Fruit fly (Drosophila melanogaster) whole organism, prepupa: Measurements from ENCODE around the gene RpL37-1.

ENCODE experiments used
- CG10631 ChIP-seq: fragments of 200-800 bp; sonication (Bioruptor generic); optimal IDR thresholded peaks from 2 replicates; lab custom pipeline; 2016; ENCODE audit warnings: missing biosample characterization, missing genetic modification characterization
- CG10669 ChIP-seq: fragments of 200-800 bp; sonication (Bioruptor generic); optimal IDR thresholded peaks from 3 replicates; lab custom pipeline; 2018; ENCODE audit warnings: missing biosample characterization, mild to moderate bottlenecking, missing genetic modification characterization, moderate library complexity
- CG11294 ChIP-seq: fragments of 200-800 bp; sonication (Bioruptor generic); IDR thresholded peaks from 2 replicates; pipeline ENCODE4 v1.3.6; 2022; ENCODE audit warnings: missing biosample characterization, missing genetic modification characterization
- CG11762 ChIP-seq: fragments of 200-800 bp; sonication (Bioruptor generic); optimal IDR thresholded peaks from 3 replicates; lab custom pipeline; 2016; ENCODE audit warnings: missing biosample characterization, missing genetic modification characterization; ENCODE audit not compliant: insufficient read depth
- CG11902 ChIP-seq: fragments of 200-800 bp; sonication (Bioruptor generic); optimal IDR thresholded peaks from 3 replicates; lab custom pipeline; 2016; ENCODE audit warnings: missing biosample characterization, missing genetic modification characterization
- CG1621 ChIP-seq: fragments of 200-800 bp; sonication (Bioruptor generic); optimal IDR thresholded peaks from 3 replicates; lab custom pipeline; 2018; ENCODE audit warnings: missing biosample characterization, mild to moderate bottlenecking, missing genetic modification characterization
- CG3032 ChIP-seq: fragments of 200-800 bp; optimal IDR thresholded peaks from 2 replicates; lab custom pipeline; 2019; ENCODE audit warnings: missing biosample characterization, mild to moderate bottlenecking, missing genetic modification characterization, moderate library complexity
- CG31627 ChIP-seq: fragments of 200-800 bp; sonication (Bioruptor generic); optimal IDR thresholded peaks from 3 replicates; lab custom pipeline; 2016; ENCODE audit warnings: missing biosample characterization, missing genetic modification characterization
- CG32006 ChIP-seq: fragments of 200-800 bp; sonication (Bioruptor generic); optimal IDR thresholded peaks from 3 replicates; lab custom pipeline; 2017; ENCODE audit warnings: missing biosample characterization, mild to moderate bottlenecking, missing genetic modification characterization
- CG34406 ChIP-seq: fragments of 200-800 bp; sonication (Bioruptor generic); optimal IDR thresholded peaks from 3 replicates; lab custom pipeline; 2016; ENCODE audit warnings: missing biosample characterization, missing genetic modification characterization
- CG3919 ChIP-seq: fragments of 200-800 bp; sonication (Bioruptor generic); optimal IDR thresholded peaks from 3 replicates; lab custom pipeline; 2016; ENCODE audit warnings: missing biosample characterization, missing genetic modification characterization
- CG4318 ChIP-seq: fragments of 200-800 bp; sonication (Bioruptor generic); optimal IDR thresholded peaks from 3 replicates; lab custom pipeline; 2017; ENCODE audit warnings: missing biosample characterization, mild to moderate bottlenecking, missing genetic modification characterization
- CG6163 ChIP-seq: fragments of 200-800 bp; sonication (Bioruptor generic); IDR thresholded peaks from 3 replicates; pipeline ENCODE4 v1.3.6; 2022; ENCODE audit warnings: missing biosample characterization, missing genetic modification characterization
- CG6276 ChIP-seq: fragments of 200-800 bp; sonication (Bioruptor generic); optimal IDR thresholded peaks from 2 replicates; lab custom pipeline; 2017; ENCODE audit warnings: missing biosample characterization, mild to moderate bottlenecking, missing genetic modification characterization
- CG6792 ChIP-seq: fragments of 200-800 bp; sonication (Bioruptor generic); optimal IDR thresholded peaks from 3 replicates; lab custom pipeline; 2016; ENCODE audit warnings: missing biosample characterization, missing genetic modification characterization
- CG6808 ChIP-seq: fragments of 200-800 bp; sonication (Bioruptor generic); optimal IDR thresholded peaks from 3 replicates; lab custom pipeline; 2017; ENCODE audit warnings: missing biosample characterization, missing genetic modification characterization, mild to moderate bottlenecking, moderate library complexity, missing genetic modification reagents
- CG6854 ChIP-seq: fragments of 200-800 bp; sonication (Bioruptor generic); optimal IDR thresholded peaks from 2 replicates; lab custom pipeline; 2017; ENCODE audit warnings: missing biosample characterization, mild to moderate bottlenecking, missing genetic modification characterization
- CG7368 ChIP-seq: fragments of 200-800 bp; sonication (Bioruptor generic); optimal IDR thresholded peaks from 3 replicates; lab custom pipeline; 2016; ENCODE audit warnings: missing biosample characterization, missing genetic modification characterization
- CG8119 ChIP-seq: fragments of 200-800 bp; sonication (Bioruptor generic); IDR thresholded peaks from 3 replicates; pipeline ENCODE4 v1.3.6; 2022; ENCODE audit warnings: missing biosample characterization, missing genetic modification characterization
- CG8319 ChIP-seq: fragments of 200-800 bp; sonication (Bioruptor generic); optimal IDR thresholded peaks from 3 replicates; lab custom pipeline; 2016; ENCODE audit warnings: missing biosample characterization, missing genetic modification characterization
- Eip75B ChIP-seq: fragments of 200-800 bp; sonication (Bioruptor generic); optimal IDR thresholded peaks from 3 replicates; lab custom pipeline; 2016; ENCODE audit warnings: missing biosample characterization, missing genetic modification characterization
- Eip78C ChIP-seq: fragments of 200-800 bp; sonication (Bioruptor generic); peaks from one replicate; lab custom pipeline; 2016; ENCODE audit warnings: missing biosample characterization, missing genetic modification characterization
- Eip93F ChIP-seq: fragments of 200-800 bp; sonication (Bioruptor generic); optimal IDR thresholded peaks from 2 replicates; lab custom pipeline; 2016; ENCODE audit warnings: missing biosample characterization, mild to moderate bottlenecking, missing genetic modification characterization
- Ets21C ChIP-seq: fragments of 200-800 bp; sonication (Bioruptor generic); optimal IDR thresholded peaks from 3 replicates; lab custom pipeline; 2016; ENCODE audit warnings: missing biosample characterization, missing genetic modification characterization
- Gug ChIP-seq: fragments of 200-800 bp; sonication (Bioruptor generic); IDR thresholded peaks from 2 replicates; pipeline ENCODE4 v1.3.6; 2022; ENCODE audit warnings: missing biosample characterization, missing genetic modification characterization
- Hr38 ChIP-seq: sonication (Bioruptor generic); optimal IDR thresholded peaks from 2 replicates; lab custom pipeline; 2016; ENCODE audit warnings: missing biosample characterization, missing genetic modification characterization
- Hr39 ChIP-seq: fragments of 200-800 bp; sonication (Bioruptor generic); optimal IDR thresholded peaks from 2 replicates; lab custom pipeline; 2016; ENCODE audit warnings: missing biosample characterization, missing genetic modification characterization
- Met ChIP-seq: fragments of 200-800 bp; sonication (Bioruptor generic); optimal IDR thresholded peaks from 3 replicates; lab custom pipeline; 2016; ENCODE audit warnings: missing biosample characterization, missing genetic modification characterization
- OdsH ChIP-seq: fragments of 200-800 bp; sonication (Bioruptor generic); optimal IDR thresholded peaks from 3 replicates; lab custom pipeline; 2016; ENCODE audit warnings: missing biosample characterization, missing genetic modification characterization
- Smox ChIP-seq: fragments of 200-800 bp; sonication (Bioruptor generic); optimal IDR thresholded peaks from 3 replicates; lab custom pipeline; 2016; ENCODE audit warnings: missing biosample characterization, missing genetic modification characterization
- Sox102F ChIP-seq: fragments of 200-800 bp; sonication (Bioruptor generic); optimal IDR thresholded peaks from 2 replicates; lab custom pipeline; 2016; ENCODE audit warnings: missing biosample characterization, mild to moderate bottlenecking, missing genetic modification characterization
- Sox14 ChIP-seq: fragments of 200-800 bp; sonication (Bioruptor generic); optimal IDR thresholded peaks from 3 replicates; lab custom pipeline; 2016; ENCODE audit warnings: missing biosample characterization, missing genetic modification characterization
- Sox15 ChIP-seq: fragments of 200-800 bp; sonication (Bioruptor generic); optimal IDR thresholded peaks from 3 replicates; lab custom pipeline; 2016; ENCODE audit warnings: missing biosample characterization, missing genetic modification characterization
- achi ChIP-seq: fragments of 200-800 bp; sonication (Bioruptor generic); optimal IDR thresholded peaks from 3 replicates; lab custom pipeline; 2016; ENCODE audit warnings: missing biosample characterization, missing genetic modification characterization
- acj6 ChIP-seq: fragments of 200-800 bp; sonication (Bioruptor generic); optimal IDR thresholded peaks from 3 replicates; lab custom pipeline; 2016; ENCODE audit warnings: missing biosample characterization, missing genetic modification characterization
- cyc ChIP-seq: fragments of 200-800 bp; sonication (Bioruptor generic); optimal IDR thresholded peaks from 3 replicates; lab custom pipeline; 2016; ENCODE audit warnings: missing biosample characterization, missing genetic modification characterization
- eg ChIP-seq: fragments of 200-800 bp; sonication (Bioruptor generic); IDR thresholded peaks from 3 replicates; pipeline ENCODE4 v1.3.6; 2022; ENCODE audit warnings: missing biosample characterization, missing genetic modification characterization
- esn ChIP-seq: fragments of 200-800 bp; sonication (Bioruptor generic); optimal IDR thresholded peaks from 2 replicates; lab custom pipeline; 2016; ENCODE audit warnings: missing biosample characterization, mild to moderate bottlenecking, missing genetic modification characterization, moderate library complexity
- lz ChIP-seq: fragments of 200-800 bp; sonication (Bioruptor generic); optimal IDR thresholded peaks from 3 replicates; lab custom pipeline; 2016; ENCODE audit warnings: missing biosample characterization, missing genetic modification characterization
- net ChIP-seq: fragments of 200-800 bp; sonication (Bioruptor generic); optimal IDR thresholded peaks from 3 replicates; lab custom pipeline; 2016; ENCODE audit warnings: missing biosample characterization, missing genetic modification characterization
- pdm3 ChIP-seq: fragments of 200-800 bp; sonication (Bioruptor generic); optimal IDR thresholded peaks from 3 replicates; lab custom pipeline; 2016; ENCODE audit warnings: missing biosample characterization, missing genetic modification characterization
- salr ChIP-seq, 2 experiments: fragments of 200-800 bp; sonication (Bioruptor generic); optimal IDR thresholded peaks; 3 replicates each; lab custom pipeline; 2016 to 2018; ENCODE audit warnings: missing biosample characterization in 2 of 2, missing genetic modification characterization in 2 of 2, mild to moderate bottlenecking in 1 of 2
- spab ChIP-seq: fragments of 200-800 bp; sonication (Bioruptor generic); optimal IDR thresholded peaks from 2 replicates; lab custom pipeline; 2017; ENCODE audit warnings: missing biosample characterization, mild to moderate bottlenecking, missing genetic modification characterization, missing genetic modification reagents
- ss ChIP-seq, 2 experiments: fragments of 200-800 bp; sonication (Bioruptor generic); optimal IDR thresholded peaks; 2 replicates in 1 of 2; 3 replicates in 1 of 2; lab custom pipeline; 2017 to 2018; ENCODE audit warnings: mild to moderate bottlenecking in 2 of 2, missing biosample characterization in 2 of 2, missing genetic modification characterization in 2 of 2, moderate library complexity in 1 of 2
- svp ChIP-seq: fragments of 200-800 bp; sonication (Bioruptor generic); peaks from one replicate; lab custom pipeline; 2016; ENCODE audit warnings: missing biosample characterization, missing genetic modification characterization
- topi ChIP-seq: fragments of 200-800 bp; sonication (Bioruptor generic); optimal IDR thresholded peaks from 3 replicates; lab custom pipeline; 2016; ENCODE audit warnings: missing biosample characterization, missing genetic modification characterization
- vri ChIP-seq: fragments of 200-800 bp; sonication (Bioruptor generic); optimal IDR thresholded peaks from 3 replicates; lab custom pipeline; 2016; ENCODE audit warnings: missing biosample characterization, mild to moderate bottlenecking, missing genetic modification characterization

The RpL37-1 gene

DNA sequence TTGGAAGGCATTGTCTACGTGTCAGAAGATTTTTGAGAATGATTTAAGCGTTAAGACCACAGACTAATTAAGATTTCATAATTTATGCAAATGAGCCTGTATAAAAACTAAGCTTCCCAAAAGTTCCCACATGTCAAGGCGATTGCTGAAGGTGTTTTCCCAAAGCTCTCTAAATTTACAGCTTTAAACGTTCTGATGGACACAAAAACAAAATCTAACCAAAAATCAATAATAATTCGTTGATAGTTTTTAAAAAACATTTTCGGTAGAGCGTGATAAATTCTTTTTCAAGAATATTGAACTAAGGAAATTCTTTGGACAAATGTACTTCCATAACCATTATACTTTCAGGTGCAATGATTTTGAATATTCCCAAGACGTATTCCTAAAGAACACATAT, 22.9 kb upstream of the RpL37-1 start:
- TF ChIP-seq achi (GFP tag; lab: Kevin White, UChicago) (no peak), cyc (GFP tag; lab: Kevin White, UChicago) (no peak), OdsH (GFP tag; lab: Kevin White, UChicago) (no peak), CG8319 (GFP tag; lab: Kevin White, UChicago) (no peak), spab (no peak), lz (GFP tag; lab: Kevin White, UChicago) (no peak), Ets21C (GFP tag; lab: Kevin White, UChicago) (no peak), Hr38 (GFP tag; lab: Kevin White, UChicago) (no peak), CG3032 (no peak), Smox (no peak), CG31627 (GFP tag; lab: Kevin White, UChicago) (no peak), CG11762 (GFP tag; lab: Kevin White, UChicago) (no peak), Sox14 (GFP tag; lab: Kevin White, UChicago) (no peak), CG1621 (tag; lab: Kevin White, UChicago) (no peak), Sox102F (GFP tag; lab: Kevin White, UChicago) (no peak), CG6854 (GFP tag; lab: Kevin White, UChicago) (no peak), CG32006 (peak; percentile 39), svp (GFP tag; lab: Kevin White, UChicago) (peak; percentile 23), CG10631 (no peak), acj6 (GFP tag; lab: Kevin White, UChicago) (no peak), net (GFP tag; lab: Kevin White, UChicago) (no peak), CG4318 (GFP tag; lab: Kevin White, UChicago) (no peak), esn (GFP tag; lab: Kevin White, UChicago) (peak; percentile 33), CG6808 (no peak), CG3919 (GFP tag; lab: Kevin White, UChicago) (no peak), CG11902 (GFP tag; lab: Kevin White, UChicago) (no peak), salr (GFP tag; optimal IDR thresholded peaks at IDR 0.05; lab: Kevin White, UChicago) (no peak), Met (GFP tag; lab: Kevin White, UChicago) (no peak), Eip78C (GFP tag; lab: Kevin White, UChicago) (peak; percentile 67), Gug (GFP tag; lab: Robert Waterston, UW) (no peak), topi (GFP tag; lab: Kevin White, UChicago) (no peak), CG34406 (GFP tag; lab: Kevin White, UChicago) (no peak), Eip93F (GFP tag; lab: Kevin White, UChicago) (no peak), CG11294 (no peak), eg (GFP tag; lab: Robert Waterston, UW) (no peak)

DNA sequence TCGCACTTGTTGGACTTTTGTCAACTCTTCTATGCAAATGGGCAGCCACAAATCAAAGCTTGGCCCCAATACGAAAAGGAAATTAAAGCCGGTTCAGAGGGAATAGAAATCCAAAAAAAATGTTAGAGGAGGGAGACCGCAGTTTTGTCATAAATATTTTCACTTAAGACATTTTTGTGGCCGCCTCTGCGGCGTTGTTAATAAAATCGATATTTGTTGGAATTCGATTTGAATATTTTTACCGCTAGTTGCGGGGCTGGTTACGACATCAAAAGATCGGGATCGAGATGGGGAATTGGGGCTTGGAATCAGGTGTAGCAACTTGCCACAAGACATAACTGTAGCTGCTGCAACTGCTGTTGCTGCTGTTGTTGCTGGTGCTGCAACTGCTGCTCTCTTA, 18.1 kb upstream of the RpL37-1 start:
- TF ChIP-seq CG3919 (GFP tag; lab: Kevin White, UChicago) (no peak), Sox14 (GFP tag; lab: Kevin White, UChicago) (no peak), Eip75B (GFP tag; lab: Kevin White, UChicago) (no peak), vri (GFP tag; lab: Kevin White, UChicago) (no peak), CG6792 (GFP tag; lab: Kevin White, UChicago) (no peak), Met (GFP tag; lab: Kevin White, UChicago) (no peak), CG34406 (GFP tag; lab: Kevin White, UChicago) (no peak), lz (GFP tag; lab: Kevin White, UChicago) (no peak), CG6808 (no peak), CG11294 (no peak)

DNA sequence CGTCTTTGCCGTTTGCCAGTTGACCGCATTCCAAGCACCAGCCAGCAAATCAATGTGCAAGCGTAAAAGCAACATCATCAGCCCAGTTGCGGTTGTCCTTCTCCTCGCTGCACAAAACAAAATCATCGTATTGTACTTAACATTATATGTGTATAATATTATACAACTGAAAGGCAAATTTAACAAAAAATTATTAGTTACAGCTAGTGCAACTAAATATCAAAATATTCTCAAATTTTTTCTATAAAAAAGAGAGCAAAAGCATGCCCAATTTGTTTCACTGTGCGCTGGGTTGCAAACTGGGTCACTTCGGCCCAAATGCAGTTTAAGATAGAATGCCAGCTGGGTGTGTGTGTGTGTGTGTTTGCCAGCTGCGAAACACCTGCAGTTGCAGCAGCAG, 17.1 kb upstream of the RpL37-1 start:
- TF ChIP-seq eg (GFP tag; lab: Robert Waterston, UW), result peak; percentile 70
- TF ChIP-seq CG10631, result peak; percentile 28
- TF ChIP-seq CG6792 (GFP tag; lab: Kevin White, UChicago), result peak; percentile 15
- TF ChIP-seq Sox102F (GFP tag; lab: Kevin White, UChicago), result peak; percentile 21
- no peak for TF ChIP-seq CG11902 (GFP tag; lab: Kevin White, UChicago)
- peak; percentile 1 for TF ChIP-seq CG11762 (GFP tag; lab: Kevin White, UChicago)
- peak; percentile 24 for TF ChIP-seq Sox14 (GFP tag; lab: Kevin White, UChicago)
- peak; percentile 7 for TF ChIP-seq CG34406 (GFP tag; lab: Kevin White, UChicago)
- TF ChIP-seq Hr39 (GFP tag; lab: Kevin White, UChicago), result no peak
- peak; percentile 56 for TF ChIP-seq CG6276
- TF ChIP-seq cyc (GFP tag; lab: Kevin White, UChicago), result peak; percentile 22
- TF ChIP-seq Sox15 (GFP tag; lab: Kevin White, UChicago), result no peak
- TF ChIP-seq CG6163, result 0 out of 3 replicates have a peak, but pooled peaks have one; percentile 29
- TF ChIP-seq Eip93F (GFP tag; lab: Kevin White, UChicago), result no peak
- TF ChIP-seq ss (GFP tag; optimal IDR thresholded peaks at IDR 0.05; lab: Kevin White, UChicago), result no peak
- TF ChIP-seq pdm3 (GFP tag; lab: Kevin White, UChicago), result peak; percentile 12
- TF ChIP-seq CG8119 (GFP tag; lab: Robert Waterston, UW), result peak; percentile 63
- TF ChIP-seq CG6808, result no peak
- TF ChIP-seq CG31627 (GFP tag; lab: Kevin White, UChicago), result no peak
- peak; percentile 35 for TF ChIP-seq Met (GFP tag; lab: Kevin White, UChicago)
- TF ChIP-seq vri (GFP tag; lab: Kevin White, UChicago), result no peak
- TF ChIP-seq CG7368, result no peak
- TF ChIP-seq CG10669 (GFP tag; lab: Kevin White, UChicago), result no peak
